Worm (Caenorhabditis elegans): ENCODE results near the gene acs-9.

ce11 chrX:16865675-16866074, 14.7 kb downstream of the acs-9 start:
- no peak for TF ChIP-seq nhr-80 (tag; optimal IDR thresholded peaks at IDR 0.05)
- TF ChIP-seq nfya-1 (tag; optimal IDR thresholded peaks at IDR 0.05; ENCODE audit: borderline replicate concordance, insufficient read depth), result no peak
- TF ChIP-seq akir-1 (GFP tag; optimal IDR thresholded peaks at IDR 0.05), result no peak
- TF ChIP-seq F33H1.4 (GFP tag; IDR thresholded peaks at IDR 0.05), result no peak
- no peak for TF ChIP-seq hrde-1 (tag; optimal IDR thresholded peaks at IDR 0.05; ENCODE audit: borderline replicate concordance)
- no peak for TF ChIP-seq dpl-1 (GFP tag; optimal IDR thresholded peaks at IDR 0.05)
- TF ChIP-seq lin-26 (GFP tag; IDR thresholded peaks at IDR 0.05), result no peak
- no peak for TF ChIP-seq ama-1 (optimal IDR thresholded peaks at IDR 0.05)
- TF ChIP-seq ama-1 (GFP tag; optimal IDR thresholded peaks at IDR 0.05), result no peak
